Fruit fly (Drosophila melanogaster) whole organism, embryonic: Measurements from ENCODE around the gene Pp4-19C.

Source experiments
- BEAF-32 ChIP-seq: fragments of 200-800 bp; sonication (Bioruptor generic); optimal IDR thresholded peaks from 3 replicates; lab custom pipeline; 2017; ENCODE audit warnings: missing biosample characterization, missing genetic modification characterization, mild to moderate bottlenecking, moderate library complexity, missing genetic modification reagents
- CG12219 ChIP-seq: fragments of 200-800 bp; sonication (Bioruptor generic); optimal IDR thresholded peaks from 3 replicates; lab custom pipeline; 2018; ENCODE audit warnings: missing biosample characterization, mild to moderate bottlenecking, missing genetic modification characterization
- CG12299 ChIP-seq: fragments of 200-800 bp; sonication (Bioruptor generic); optimal IDR thresholded peaks from 2 replicates; lab custom pipeline; 2018; ENCODE audit warnings: missing biosample characterization, mild to moderate bottlenecking, missing genetic modification characterization
- CG12744 ChIP-seq: fragments of 200-800 bp; sonication (Bioruptor generic); optimal IDR thresholded peaks from 2 replicates; lab custom pipeline; 2016; ENCODE audit warnings: missing biosample characterization, missing genetic modification characterization
- CG13775 ChIP-seq: fragments of 200-800 bp; sonication (Bioruptor generic); optimal IDR thresholded peaks from 3 replicates; lab custom pipeline; 2017; ENCODE audit warnings: missing biosample characterization, mild to moderate bottlenecking, missing genetic modification characterization
- CG15479 ChIP-seq: fragments of 200-800 bp; sonication (Bioruptor generic); optimal IDR thresholded peaks from 3 replicates; lab custom pipeline; 2019; ENCODE audit warnings: missing biosample characterization, mild to moderate bottlenecking, missing genetic modification characterization, moderate library complexity
- CG15696 ChIP-seq: fragments of 200-800 bp; sonication (Bioruptor generic); optimal IDR thresholded peaks from 2 replicates; lab custom pipeline; 2019; ENCODE audit warnings: missing biosample characterization, mild to moderate bottlenecking, missing genetic modification characterization, moderate library complexity
- CG17186 ChIP-seq: fragments of 200-800 bp; sonication (Bioruptor generic); optimal IDR thresholded peaks from 3 replicates; lab custom pipeline; 2017; ENCODE audit warnings: missing biosample characterization, missing genetic modification reagents, missing genetic modification characterization
- CG17568 ChIP-seq: fragments of 200-800 bp; sonication (Bioruptor generic); optimal IDR thresholded peaks from 2 replicates; lab custom pipeline; 2018; ENCODE audit warnings: missing biosample characterization, mild to moderate bottlenecking, missing genetic modification characterization, moderate library complexity
- CG1792 ChIP-seq: fragments of 200-800 bp; sonication (Bioruptor generic); optimal IDR thresholded peaks from 2 replicates; lab custom pipeline; 2016; ENCODE audit warnings: missing biosample characterization, missing genetic modification characterization
- CG30431 ChIP-seq: fragments of 200-800 bp; sonication (Bioruptor generic); optimal IDR thresholded peaks from 2 replicates; lab custom pipeline; 2017; ENCODE audit warnings: missing biosample characterization, missing genetic modification characterization
- CG31365 ChIP-seq: fragments of 200-800 bp; sonication (Bioruptor generic); optimal IDR thresholded peaks from 2 replicates; lab custom pipeline; 2018; ENCODE audit warnings: missing biosample characterization, mild to moderate bottlenecking, missing genetic modification characterization
- CG3163 ChIP-seq: fragments of 200-800 bp; sonication (Bioruptor generic); optimal IDR thresholded peaks from 3 replicates; lab custom pipeline; 2016; ENCODE audit warnings: missing biosample characterization, missing genetic modification characterization
- CG33213 ChIP-seq: fragments of 200-800 bp; sonication (Bioruptor generic); optimal IDR thresholded peaks from 3 replicates; lab custom pipeline; 2016; ENCODE audit warnings: missing biosample characterization, missing genetic modification characterization
- CG3407 ChIP-seq: fragments of 200-800 bp; sonication (Bioruptor generic); optimal IDR thresholded peaks from 2 replicates; lab custom pipeline; 2018; ENCODE audit warnings: missing biosample characterization, mild to moderate bottlenecking, missing genetic modification characterization
- CG34224 ChIP-seq: fragments of 200-800 bp; sonication (Bioruptor generic); IDR thresholded peaks from 3 replicates; pipeline ENCODE4 v1.3.6; 2022; ENCODE audit warnings: missing biosample characterization, missing genetic modification characterization; ENCODE audit not compliant: partially characterized antibody
- CG4282 ChIP-seq: fragments of 200-800 bp; sonication (Bioruptor generic); optimal IDR thresholded peaks from 2 replicates; lab custom pipeline; 2016; ENCODE audit warnings: missing biosample characterization, missing genetic modification characterization
- CG4617 ChIP-seq: fragments of 200-800 bp; sonication (Bioruptor generic); optimal IDR thresholded peaks from 3 replicates; lab custom pipeline; 2016; ENCODE audit warnings: missing biosample characterization, missing genetic modification characterization, borderline replicate concordance
- CG6175 ChIP-seq: fragments of 200-800 bp; sonication (Bioruptor generic); IDR thresholded peaks from 3 replicates; pipeline ENCODE4 v1.3.6; 2022; ENCODE audit warnings: missing biosample characterization, missing genetic modification characterization
- CG7786 ChIP-seq: fragments of 200-800 bp; sonication (Bioruptor generic); optimal IDR thresholded peaks from 2 replicates; lab custom pipeline; 2016; ENCODE audit warnings: missing biosample characterization, missing genetic modification characterization
- CG9817 ChIP-seq: fragments of 200-800 bp; sonication (Bioruptor generic); optimal IDR thresholded peaks from 2 replicates; lab custom pipeline; 2018; ENCODE audit warnings: missing biosample characterization, mild to moderate bottlenecking, missing genetic modification characterization, moderate library complexity
- Dfd ChIP-seq, 2 experiments: fragments of >200 bp; optimal IDR thresholded peaks; 2 replicates each; lab custom pipeline; 2017; ENCODE audit warnings: missing biosample characterization in 2 of 2, missing genetic modification characterization in 2 of 2
- Eip74EF ChIP-seq, 2 experiments: fragments of 200-800 bp in 1 of 2; fragments of >200 bp in 1 of 2; sonication (Bioruptor generic) in 1 of 2; optimal IDR thresholded peaks; 2 replicates each; lab custom pipeline; 2017 to 2019; ENCODE audit warnings: missing biosample characterization in 2 of 2, missing genetic modification characterization in 2 of 2, mild to moderate bottlenecking in 1 of 2, moderate library complexity in 1 of 2
- HLH3B ChIP-seq: fragments of 200-800 bp; sonication (Bioruptor generic); IDR thresholded peaks from 2 replicates; pipeline ENCODE4 v1.3.6; 2022; ENCODE audit warnings: missing biosample characterization, missing genetic modification characterization
- HLH4C ChIP-seq: fragments of 200-800 bp; sonication (Bioruptor generic); IDR thresholded peaks from 3 replicates; pipeline ENCODE4 v1.3.6; 2022; ENCODE audit warnings: missing biosample characterization, missing genetic modification characterization; ENCODE audit not compliant: partially characterized antibody
- Kr ChIP-seq: fragments of 200-800 bp; sonication (Bioruptor generic); optimal IDR thresholded peaks from 2 replicates; lab custom pipeline; 2017; ENCODE audit warnings: missing biosample characterization, mild to moderate bottlenecking, missing genetic modification characterization
- Lim3 ChIP-seq: fragments of 200-800 bp; sonication (Bioruptor generic); IDR thresholded peaks from 2 replicates; pipeline ENCODE4 v1.3.6; 2022; ENCODE audit warnings: missing biosample characterization, missing genetic modification characterization
- Max ChIP-seq: fragments of 200-800 bp; sonication (Bioruptor generic); optimal IDR thresholded peaks from 2 replicates; lab custom pipeline; 2016; ENCODE audit warnings: missing biosample characterization, mild to moderate bottlenecking, missing genetic modification characterization
- Optix ChIP-seq: fragments of 200-800 bp; sonication (Bioruptor generic); IDR thresholded peaks from 3 replicates; pipeline ENCODE4 v1.3.6; 2022; ENCODE audit warnings: missing biosample characterization, missing genetic modification characterization
- Sin3A ChIP-seq: fragments of >200 bp; optimal IDR thresholded peaks from 2 replicates; lab custom pipeline; 2018
- cad ChIP-seq: fragments of >200 bp; optimal IDR thresholded peaks from 2 replicates; lab custom pipeline; 2017; ENCODE audit warnings: missing biosample characterization, missing genetic modification characterization
- crol ChIP-seq: fragments of 200-800 bp; sonication (Bioruptor generic); IDR thresholded peaks from 2 replicates; pipeline ENCODE4 v1.3.6; 2022; ENCODE audit warnings: missing biosample characterization, missing genetic modification characterization
- eyg ChIP-seq: fragments of 200-800 bp; sonication (Bioruptor generic); optimal IDR thresholded peaks from 3 replicates; lab custom pipeline; 2016; ENCODE audit warnings: missing biosample characterization, missing genetic modification characterization
- fru ChIP-seq: fragments of >200 bp; optimal IDR thresholded peaks from 2 replicates; lab custom pipeline; 2017
- h ChIP-seq: fragments of >200 bp; optimal IDR thresholded peaks from 2 replicates; lab custom pipeline; 2017
- hth ChIP-seq: fragments of >200 bp; optimal IDR thresholded peaks from 2 replicates; lab custom pipeline; 2017; ENCODE audit warnings: inconsistent platforms
- ind ChIP-seq: fragments of 200-800 bp; sonication (Bioruptor generic); optimal IDR thresholded peaks from 3 replicates; lab custom pipeline; 2016; ENCODE audit warnings: missing biosample characterization, missing genetic modification characterization
- insv ChIP-seq, 2 experiments: fragments of 200-800 bp; sonication (Bioruptor generic); optimal IDR thresholded peaks; 3 replicates each; lab custom pipeline; 2016 to 2018; ENCODE audit warnings: missing biosample characterization in 2 of 2, missing genetic modification characterization in 2 of 2
- kay ChIP-seq: fragments of 200-800 bp; sonication (Bioruptor generic); optimal IDR thresholded peaks from 2 replicates; lab custom pipeline; 2016; ENCODE audit warnings: missing biosample characterization, missing genetic modification characterization
- lmd ChIP-seq: fragments of 200-800 bp; sonication (Bioruptor generic); IDR thresholded peaks from 2 replicates; pipeline ENCODE4 v1.3.6; 2022; ENCODE audit warnings: missing biosample characterization, missing genetic modification characterization
- oc ChIP-seq: fragments of 200-800 bp; sonication (Bioruptor generic); optimal IDR thresholded peaks from 2 replicates; lab custom pipeline; 2018; ENCODE audit warnings: missing biosample characterization, mild to moderate bottlenecking, missing genetic modification characterization, moderate library complexity
- pho ChIP-seq: fragments of 200-800 bp; sonication (Bioruptor generic); optimal IDR thresholded peaks from 2 replicates; lab custom pipeline; 2016; ENCODE audit warnings: missing biosample characterization, missing genetic modification characterization
- repo ChIP-seq: fragments of 200-800 bp; sonication (Bioruptor generic); optimal IDR thresholded peaks from 2 replicates; lab custom pipeline; 2016; ENCODE audit warnings: missing biosample characterization, missing genetic modification characterization
- ro ChIP-seq: fragments of 200-800 bp; sonication (Bioruptor generic); IDR thresholded peaks from 2 replicates; pipeline ENCODE4 v1.3.6; 2022; ENCODE audit warnings: missing biosample characterization, missing genetic modification characterization
- sima ChIP-seq: fragments of 200-800 bp; sonication (Bioruptor generic); optimal IDR thresholded peaks from 2 replicates; lab custom pipeline; 2016; ENCODE audit warnings: missing biosample characterization, missing genetic modification characterization
- sisA ChIP-seq: fragments of 200-800 bp; sonication (Bioruptor generic); IDR thresholded peaks from 2 replicates; pipeline ENCODE4 v1.3.6; 2022; ENCODE audit warnings: missing biosample characterization, missing genetic modification characterization
- so ChIP-seq: fragments of 200-800 bp; sonication (Bioruptor generic); IDR thresholded peaks from 3 replicates; pipeline ENCODE4 v1.3.6; 2022; ENCODE audit warnings: missing biosample characterization, missing genetic modification characterization
- tap ChIP-seq: fragments of 200-800 bp; optimal IDR thresholded peaks from 3 replicates; lab custom pipeline; 2019; ENCODE audit warnings: missing biosample characterization, mild to moderate bottlenecking, missing genetic modification characterization, moderate library complexity
- trem ChIP-seq: fragments of 200-800 bp; optimal IDR thresholded peaks from 3 replicates; lab custom pipeline; 2019; ENCODE audit warnings: missing biosample characterization, mild to moderate bottlenecking, missing genetic modification characterization, moderate library complexity
- tup ChIP-seq: fragments of 200-800 bp; sonication (Bioruptor generic); optimal IDR thresholded peaks from 2 replicates; lab custom pipeline; 2016; ENCODE audit warnings: missing biosample characterization, mild to moderate bottlenecking, missing genetic modification characterization, moderate library complexity
- zen2 ChIP-seq: fragments of 200-800 bp; sonication (Bioruptor generic); IDR thresholded peaks from 3 replicates; pipeline ENCODE4 v1.3.6; 2022; ENCODE audit warnings: missing biosample characterization, missing genetic modification characterization; ENCODE audit not compliant: partially characterized antibody

The Pp4-19C gene

dm6 chrX:20429482-20430204 lies 5.8 kb upstream of the Pp4-19C start, which contains the start of the genes CG11710 and mal (continued):
- TF ChIP-seq CG17186 (peak; percentile 0), sisA (GFP tag; lab: Robert Waterston, UW) (peak; percentile 72), insv (GFP tag; optimal IDR thresholded peaks at IDR 0.05; lab: Kevin White, UChicago) (peak in 1 of 2 experiments; percentile 7), crol (no peak), Optix (GFP tag; lab: Robert Waterston, UW) (peak; percentile 68; the same call in 2 of the 3 replicates), BEAF-32 (GFP tag; lab: Kevin White, UChicago) (peak; percentile 43), Sin3A (no peak), CG12744 (GFP tag; lab: Kevin White, UChicago) (peak; percentile 48), CG15696 (tag; lab: Kevin White, UChicago) (peak; percentile 68), CG1792 (GFP tag; lab: Kevin White, UChicago) (peak; percentile 49), CG4282 (GFP tag; lab: Kevin White, UChicago) (no peak), hth (lab: Kevin White, UChicago) (no peak), Eip74EF (GFP tag; optimal IDR thresholded peaks at IDR 0.05; lab: Kevin White, UChicago) (no peak), oc (no peak), CG12219 (GFP tag; lab: Kevin White, UChicago) (no peak), Lim3 (GFP tag; lab: Robert Waterston, UW) (no peak), CG34224 (GFP tag; lab: Robert Waterston, UW) (peak; percentile 51; the same call in 1 of the 3 replicates), CG31365 (tag; lab: Kevin White, UChicago) (peak; percentile 71), CG30431 (no peak), h (lab: Kevin White, UChicago) (no peak), sima (no peak), eyg (GFP tag; lab: Kevin White, UChicago) (peak; percentile 71), CG6175 (GFP tag; lab: Robert Waterston, UW) (no peak), so (peak; percentile 45; the same call in 1 of the 3 replicates), zen2 (no peak), cad (GFP tag; lab: Kevin White, UChicago) (no peak), Max (peak; percentile 72), repo (peak; percentile 72), Dfd (GFP tag; optimal IDR thresholded peaks at IDR 0.05; lab: Kevin White, UChicago) (no peak), CG4617 (GFP tag; lab: Kevin White, UChicago) (peak; percentile 37), Kr (GFP tag; lab: Kevin White, UChicago) (no peak), lmd (GFP tag; lab: Robert Waterston, UW) (peak; percentile 86), HLH4C (GFP tag; lab: Robert Waterston, UW) (peak; percentile 51; the same call in 1 of the 3 replicates), CG12299 (tag; lab: Kevin White, UChicago) (peak; percentile 30), CG13775 (GFP tag; lab: Kevin White, UChicago) (peak; percentile 69), CG7786 (GFP tag; lab: Kevin White, UChicago) (peak; percentile 73), tup (GFP tag; lab: Kevin White, UChicago) (peak; percentile 45), CG3163 (GFP tag; lab: Kevin White, UChicago) (peak; percentile 8), CG17568 (no peak), HLH3B (GFP tag; lab: Robert Waterston, UW) (peak; percentile 77), ind (GFP tag; lab: Kevin White, UChicago) (peak; percentile 91), ro (GFP tag; lab: Robert Waterston, UW) (no peak), CG33213 (GFP tag; lab: Kevin White, UChicago) (peak; percentile 62), tap (peak; percentile 79), CG3407 (GFP tag; lab: Kevin White, UChicago) (no peak), fru (lab: Kevin White, UChicago) (no peak), pho (GFP tag; lab: Kevin White, UChicago) (peak; percentile 48), kay (GFP tag; lab: Kevin White, UChicago) (peak; percentile 54), CG9817 (tag; lab: Kevin White, UChicago) (peak; percentile 67), trem (tag; lab: Kevin White, UChicago) (peak; percentile 60), CG15479 (GFP tag; lab: Kevin White, UChicago) (no peak)
